Worm (Caenorhabditis elegans): Measurements from ENCODE around the gene F23H12.5.

The F23H12.5 gene

DNA sequence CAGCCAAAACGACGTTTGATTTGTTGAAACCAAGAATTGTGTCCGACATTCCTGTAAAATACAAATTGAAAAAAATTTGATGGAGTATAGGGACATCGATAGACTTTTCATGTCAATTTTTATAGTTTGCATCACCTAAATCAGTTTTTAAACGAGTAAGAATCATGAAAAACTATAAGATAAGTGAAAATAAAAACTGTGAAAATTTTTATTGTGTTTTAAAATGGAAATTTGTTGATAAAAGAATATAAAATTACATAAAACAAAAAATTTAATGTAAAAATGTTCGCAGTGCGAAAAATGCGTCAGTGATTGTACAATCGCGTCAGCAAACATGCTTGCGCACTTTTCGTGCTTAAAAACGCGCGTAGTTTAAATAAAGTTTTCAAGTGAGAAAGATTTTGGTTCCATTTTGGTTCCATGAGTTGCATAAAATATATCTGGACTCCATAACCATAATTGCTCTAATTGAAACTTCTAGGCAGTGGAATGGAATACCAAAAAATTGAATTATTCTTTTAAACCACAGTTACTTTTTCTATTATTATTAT, 15.0 kb upstream of the F23H12.5 start, which contains the start of gene tomm-20:
TSS of gene tomm-20 (minus strand) at position 51 of the 551 bp plus-strand sequence.
- peak; percentile 62 for TF ChIP-seq cnd-1 (tag; optimal IDR thresholded peaks at IDR 0.05)
- peak; percentile 5 for TF ChIP-seq elt-1 (tag; optimal IDR thresholded peaks at IDR 0.05; ENCODE audit: borderline replicate concordance, insufficient read depth)
- no peak for TF ChIP-seq tbx-8 (GFP tag; optimal IDR thresholded peaks at IDR 0.05)
- TF ChIP-seq ceh-43 (GFP tag; optimal IDR thresholded peaks at IDR 0.05): peak; percentile 58
- peak; percentile 65 for TF ChIP-seq M03D4.4 (tag; optimal IDR thresholded peaks at IDR 0.05)
- peak; percentile 86 for TF ChIP-seq lsy-2 (tag; optimal IDR thresholded peaks at IDR 0.05)
- peak; percentile 32 for TF ChIP-seq hlh-1 (tag; optimal IDR thresholded peaks at IDR 0.05)
- TF ChIP-seq unc-62 (GFP tag; optimal IDR thresholded peaks at IDR 0.05): peak; percentile 50
- TF ChIP-seq blmp-1 (tag; optimal IDR thresholded peaks at IDR 0.05): no peak
- TF ChIP-seq unc-120 (tag; optimal IDR thresholded peaks at IDR 0.05; ENCODE audit: poor library complexity, severe bottlenecking): peak; percentile 34
- peak; percentile 96 for TF ChIP-seq mep-1 (tag; optimal IDR thresholded peaks at IDR 0.05)
- TF ChIP-seq ceh-39 (tag; optimal IDR thresholded peaks at IDR 0.05): peak; percentile 47
- TF ChIP-seq mls-2 (tag; optimal IDR thresholded peaks at IDR 0.05): peak; percentile 79
- peak; percentile 31 for TF ChIP-seq nhr-2 (tag; optimal IDR thresholded peaks at IDR 0.05)
- peak; percentile 47 for TF ChIP-seq ces-1 (GFP tag; optimal IDR thresholded peaks at IDR 0.05)
- peak; percentile 24 for TF ChIP-seq ztf-11 (tag; optimal IDR thresholded peaks at IDR 0.05)
- peak; percentile 94 for TF ChIP-seq nhr-237 (tag; optimal IDR thresholded peaks at IDR 0.05)
- peak; percentile 58 for TF ChIP-seq ceh-83 (GFP tag; optimal IDR thresholded peaks at IDR 0.05)
- no peak for TF ChIP-seq mab-5 (tag; optimal IDR thresholded peaks at IDR 0.05)
- no peak for TF ChIP-seq lin-32 (GFP tag; optimal IDR thresholded peaks at IDR 0.05)
- peak; percentile 26 for TF ChIP-seq sem-2 (GFP tag; optimal IDR thresholded peaks at IDR 0.05)
- peak; percentile 98 for TF ChIP-seq lin-13 (tag; optimal IDR thresholded peaks at IDR 0.05)
- TF ChIP-seq bed-3 (GFP tag; optimal IDR thresholded peaks at IDR 0.05): peak; percentile 30
- TF ChIP-seq pha-4 (tag; optimal IDR thresholded peaks at IDR 0.05): peak; percentile 77
- TF ChIP-seq nhr-28 (tag; optimal IDR thresholded peaks at IDR 0.05): no peak
- TF ChIP-seq drap-1 (GFP tag; optimal IDR thresholded peaks at IDR 0.05): peak; percentile 38
- no peak for TF ChIP-seq elt-3 (tag; optimal IDR thresholded peaks at IDR 0.05)
- peak; percentile 86 for TF ChIP-seq sptf-1 (tag; optimal IDR thresholded peaks at IDR 0.05)
- no peak for TF ChIP-seq flh-1 (GFP tag; optimal IDR thresholded peaks at IDR 0.05)

DNA sequence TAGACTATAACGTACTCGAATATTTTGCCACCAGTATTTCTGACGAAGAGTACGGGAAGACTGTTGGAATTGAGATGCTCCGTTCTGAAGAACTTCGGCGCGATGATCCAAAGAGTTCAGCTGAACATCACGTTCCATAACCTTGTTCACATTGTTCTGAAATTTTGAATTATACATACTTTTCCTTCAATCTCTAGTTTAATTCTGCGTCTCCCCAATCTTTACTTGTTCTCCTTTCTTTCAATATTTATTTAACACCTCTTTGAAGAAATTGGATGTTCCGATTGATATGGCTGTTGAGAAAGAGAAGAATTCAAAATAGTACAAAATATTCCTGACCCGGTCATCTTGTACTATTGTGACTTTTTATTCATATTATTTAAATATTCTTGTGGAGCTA, 13.6 kb upstream of the F23H12.5 start, which contains the start of gene F23H12.3:
TSS of gene F23H12.3 (plus strand) at position 301 of the 400 bp plus-strand sequence.
- TF ChIP-seq unc-62 (GFP tag; optimal IDR thresholded peaks at IDR 0.05): no peak
- TF ChIP-seq lin-32 (GFP tag; optimal IDR thresholded peaks at IDR 0.05): no peak
- TF ChIP-seq hlh-1 (tag; optimal IDR thresholded peaks at IDR 0.05): no peak
- TF ChIP-seq ham-2 (GFP tag; optimal IDR thresholded peaks at IDR 0.05): no peak
- no peak for TF ChIP-seq unc-120 (tag; optimal IDR thresholded peaks at IDR 0.05; ENCODE audit: poor library complexity, severe bottlenecking)
- TF ChIP-seq snpc-4 (tag; optimal IDR thresholded peaks at IDR 0.05): no peak
- no peak for TF ChIP-seq ceh-39 (tag; optimal IDR thresholded peaks at IDR 0.05)

DNA sequence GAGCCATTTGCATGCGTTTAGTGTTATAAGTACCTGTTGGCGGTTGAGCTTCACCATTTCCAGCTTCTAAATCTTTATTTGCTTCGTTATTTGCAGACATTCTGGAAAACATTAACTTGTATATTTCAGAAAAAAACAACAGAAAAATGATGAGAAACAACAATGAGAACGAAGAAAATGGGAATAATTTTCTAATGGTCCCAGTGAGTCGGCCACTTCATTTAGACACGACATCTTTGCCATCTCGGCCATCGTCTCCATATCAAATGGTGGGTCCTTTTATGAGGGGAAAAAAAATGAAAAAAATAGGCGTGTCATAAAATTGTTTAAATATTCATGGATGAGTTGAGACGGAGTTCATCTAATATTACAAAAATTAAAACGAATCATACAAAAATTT, 12.6 kb upstream of the F23H12.5 start, which contains the start of gene snb-2:
TSS of gene snb-2 (minus strand) at position 101 of the 400 bp plus-strand sequence.
- no peak for TF ChIP-seq hlh-1 (tag; optimal IDR thresholded peaks at IDR 0.05)
- TF ChIP-seq tbx-8 (GFP tag; optimal IDR thresholded peaks at IDR 0.05): no peak
- no peak for TF ChIP-seq elt-3 (tag; optimal IDR thresholded peaks at IDR 0.05)

DNA sequence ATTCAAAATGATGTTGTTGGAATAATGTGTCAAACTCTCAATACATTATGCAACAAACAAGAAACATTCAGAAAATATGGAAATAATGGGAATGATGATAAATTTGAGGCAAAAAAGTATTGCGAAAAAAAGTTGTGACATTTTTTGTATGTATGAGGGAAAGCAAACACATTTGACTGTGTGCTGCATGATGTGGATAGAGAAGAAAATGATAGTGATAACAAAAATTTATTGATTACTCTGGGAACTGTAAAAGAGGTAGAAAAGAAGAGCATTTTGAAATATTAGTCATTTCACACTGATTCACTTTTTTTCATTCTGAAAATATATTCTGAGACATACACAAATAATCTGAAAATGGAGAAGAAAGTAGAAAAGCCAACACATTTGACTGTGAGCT, 10.6 kb upstream of the F23H12.5 start:
- no peak for TF ChIP-seq sptf-1 (tag; optimal IDR thresholded peaks at IDR 0.05)
- TF ChIP-seq nhr-237 (tag; optimal IDR thresholded peaks at IDR 0.05): no peak
- TF ChIP-seq nhr-76 (tag; optimal IDR thresholded peaks at IDR 0.05): no peak

DNA sequence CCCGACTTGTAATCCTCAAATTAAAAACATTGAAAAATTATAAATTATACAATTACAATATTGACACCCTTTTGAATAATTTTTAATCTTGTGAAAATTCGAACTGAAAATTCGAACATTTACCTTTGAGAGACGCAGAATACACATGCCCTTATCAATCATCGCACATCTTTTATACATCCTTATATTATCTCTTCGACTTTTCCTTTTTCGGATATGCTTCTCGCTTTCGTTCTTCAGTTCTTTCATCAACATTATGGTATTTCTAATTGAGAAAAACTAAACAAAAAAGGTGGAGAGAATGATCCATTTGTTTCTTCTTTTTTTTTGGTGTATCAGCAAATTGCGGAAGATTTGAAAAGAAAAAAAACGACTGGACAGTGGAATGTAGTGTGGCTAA, 9.1 kb upstream of the F23H12.5 start:
- TF ChIP-seq blmp-1 (tag; optimal IDR thresholded peaks at IDR 0.05) (peak; percentile 53), elt-3 (tag; optimal IDR thresholded peaks at IDR 0.05) (peak; percentile 39), unc-62 (GFP tag; optimal IDR thresholded peaks at IDR 0.05) (no peak), pha-4 (tag; optimal IDR thresholded peaks at IDR 0.05) (no peak), elt-1 (tag; optimal IDR thresholded peaks at IDR 0.05; ENCODE audit: borderline replicate concordance, insufficient read depth) (peak; percentile 66)

Measured in whole organism, mixed stage, embryonic.